Worm (Caenorhabditis elegans) whole organism, L4 larva: Measurements from ENCODE around the gene Y38E10A.8.
A peak's percentile ranks its signal among the peaks of the same experiment; 100 is the strongest.

Source experiments
- F10B5.3 ChIP-seq: sonication (generic microtip); optimal IDR thresholded peaks from 2 replicates; lab custom pipeline; 2016; ENCODE audit warnings: mild to moderate bottlenecking, missing genetic modification characterization, missing compliant biosample characterization
- F49E8.2 ChIP-seq: sonication (generic microtip); optimal IDR thresholded peaks from 2 replicates; lab custom pipeline; 2016; ENCODE audit warnings: missing compliant biosample characterization, mild to moderate bottlenecking, missing genetic modification characterization, borderline replicate concordance
- ZK337.2 ChIP-seq: fragments of 200-800 bp; sonication (Bioruptor generic); IDR thresholded peaks from 2 replicates; pipeline ENCODE4 v1.3.6; 2022; ENCODE audit warnings: missing genetic modification reagents, missing genetic modification characterization, missing compliant biosample characterization
- aha-1 ChIP-seq: fragments of 150-350 bp; peaks from one replicate; lab custom pipeline; 2014; ENCODE audit warnings: missing biosample characterization, missing genetic modification characterization
- ceh-20 ChIP-seq: fragments of 200-800 bp; sonication (Bioruptor generic); IDR thresholded peaks from 2 replicates; pipeline ENCODE4 v1.3.6; 2022; ENCODE audit warnings: missing genetic modification reagents, missing genetic modification characterization, missing compliant biosample characterization
- ceh-28 ChIP-seq: fragments of 150-350 bp; optimal IDR thresholded peaks from 2 replicates; lab custom pipeline; 2014; ENCODE audit warnings: missing biosample characterization, missing genetic modification reagents, missing genetic modification characterization
- ceh-82 ChIP-seq: sonication (generic microtip); optimal IDR thresholded peaks from 2 replicates; lab custom pipeline; 2017; ENCODE audit warnings: missing biosample characterization, missing genetic modification characterization
- ces-1 ChIP-seq: fragments of 150-350 bp; sonication (generic microtip); optimal IDR thresholded peaks from 4 replicates; lab custom pipeline; 2014; ENCODE audit warnings: missing biosample characterization, missing genetic modification reagents, missing genetic modification characterization
- cey-2 ChIP-seq: sonication (generic microtip); optimal IDR thresholded peaks from 3 replicates; lab custom pipeline; 2017; ENCODE audit warnings: missing genetic modification characterization, mild to moderate bottlenecking, missing compliant biosample characterization, antibody characterized with exemption, borderline replicate concordance; ENCODE audit not compliant: insufficient read depth
- daf-19 ChIP-seq: fragments of 200-800 bp; sonication (Bioruptor generic); conservative IDR thresholded peaks from 2 replicates; pipeline ENCODE4 v1.3.6; 2022; ENCODE audit warnings: missing genetic modification characterization, missing compliant biosample characterization
- dmd-8 ChIP-seq: fragments of 200-800 bp; sonication (Bioruptor generic); IDR thresholded peaks from 2 replicates; pipeline ENCODE4 v1.3.6; 2022; ENCODE audit warnings: missing genetic modification characterization, missing compliant biosample characterization
- dpl-1 ChIP-seq: fragments of 150-350 bp; optimal IDR thresholded peaks from 2 replicates; lab custom pipeline; 2014; ENCODE audit warnings: missing biosample characterization, missing genetic modification reagents, missing genetic modification characterization
- gei-8 ChIP-seq: fragments of 200-800 bp; sonication (Bioruptor generic); optimal IDR thresholded peaks from 2 replicates; lab custom pipeline; 2018; ENCODE audit warnings: mild to moderate bottlenecking, missing genetic modification characterization, missing compliant biosample characterization
- hif-1 ChIP-seq, 2 experiments: sonication (generic microtip); optimal IDR thresholded peaks; 2 replicates each; lab custom pipeline; 2016 to 2017; ENCODE audit warnings: missing compliant biosample characterization in 2 of 2, missing genetic modification characterization in 2 of 2, missing genetic modification reagents in 2 of 2, missing genotype in 2 of 2, mild to moderate bottlenecking in 1 of 2
- hlh-11 ChIP-seq: fragments of 200-800 bp; sonication (Bioruptor generic); optimal IDR thresholded peaks from 2 replicates; lab custom pipeline; 2018; ENCODE audit warnings: mild to moderate bottlenecking, missing genetic modification characterization, missing compliant biosample characterization
- hlh-30 ChIP-seq: sonication (generic microtip); optimal IDR thresholded peaks from 2 replicates; lab custom pipeline; 2017; ENCODE audit warnings: antibody characterized with exemption, mild to moderate bottlenecking, missing genetic modification characterization, missing compliant biosample characterization; ENCODE audit not compliant: insufficient read depth
- lim-7 ChIP-seq: fragments of 200-800 bp; sonication (Bioruptor generic); IDR thresholded peaks from 2 replicates; pipeline ENCODE4 v1.3.6; 2022; ENCODE audit warnings: missing genetic modification characterization, missing compliant biosample characterization
- lin-13 ChIP-seq: fragments of 150-350 bp; optimal IDR thresholded peaks from 2 replicates; lab custom pipeline; 2014; ENCODE audit warnings: missing biosample characterization, missing genetic modification reagents, missing genetic modification characterization
- lin-29 ChIP-seq: fragments of 200-800 bp; sonication (Bioruptor generic); IDR thresholded peaks from 2 replicates; pipeline ENCODE4 v1.3.6; 2022; ENCODE audit warnings: missing genetic modification reagents, missing genetic modification characterization, missing compliant biosample characterization
- lin-39 ChIP-seq: fragments of 150-350 bp; optimal IDR thresholded peaks from 2 replicates; lab custom pipeline; 2014; ENCODE audit warnings: missing biosample characterization, missing genetic modification reagents, missing genetic modification characterization
- lir-3 ChIP-seq: sonication (generic microtip); optimal IDR thresholded peaks from 2 replicates; lab custom pipeline; 2016; ENCODE audit warnings: mild to moderate bottlenecking, missing genetic modification characterization, missing compliant biosample characterization
- mdl-1 ChIP-seq, 2 experiments: fragments of 150-350 bp in 1 of 2; sonication (generic microtip) in 1 of 2; optimal IDR thresholded peaks; 2 replicates each; lab custom pipeline; 2014 to 2017; ENCODE audit warnings: missing biosample characterization in 2 of 2, missing genetic modification characterization in 2 of 2
- mxl-3 ChIP-seq: fragments of 200-800 bp; sonication (Bioruptor generic); optimal IDR thresholded peaks from 2 replicates; lab custom pipeline; 2018; ENCODE audit warnings: mild to moderate bottlenecking, missing genetic modification characterization, missing compliant biosample characterization
- nhr-10 ChIP-seq: fragments of 150-350 bp; optimal IDR thresholded peaks from 2 replicates; lab custom pipeline; 2014; ENCODE audit warnings: missing biosample characterization, missing genetic modification characterization
- nhr-28 ChIP-seq: fragments of 150-350 bp; optimal IDR thresholded peaks from 2 replicates; lab custom pipeline; 2014; ENCODE audit warnings: missing biosample characterization, missing genetic modification characterization
- nhr-41 ChIP-seq: fragments of 200-800 bp; sonication (Bioruptor generic); IDR thresholded peaks from 2 replicates; pipeline ENCODE4 v1.3.6; 2022; ENCODE audit warnings: missing genetic modification reagents, missing genetic modification characterization, missing compliant biosample characterization
- nhr-48 ChIP-seq: sonication (generic microtip); optimal IDR thresholded peaks from 2 replicates; lab custom pipeline; 2016; ENCODE audit warnings: mild to moderate bottlenecking, missing genetic modification characterization, missing compliant biosample characterization
- nhr-6 ChIP-seq: fragments of 150-350 bp; optimal IDR thresholded peaks from 2 replicates; lab custom pipeline; 2014; ENCODE audit warnings: missing biosample characterization, missing genetic modification characterization
- sdz-12 ChIP-seq: fragments of 200-800 bp; sonication (Bioruptor generic); optimal IDR thresholded peaks from 2 replicates; lab custom pipeline; 2018; ENCODE audit warnings: mild to moderate bottlenecking, missing genetic modification characterization, missing compliant biosample characterization
- snpc-4 ChIP-seq: fragments of 150-350 bp; optimal IDR thresholded peaks from 2 replicates; lab custom pipeline; 2014; ENCODE audit warnings: missing biosample characterization, missing genetic modification characterization
- spr-3 ChIP-seq: fragments of 200-800 bp; sonication (Bioruptor generic); optimal IDR thresholded peaks from 2 replicates; lab custom pipeline; 2018; ENCODE audit warnings: mild to moderate bottlenecking, missing genetic modification characterization, missing compliant biosample characterization
- unc-39 ChIP-seq: sonication (generic microtip); optimal IDR thresholded peaks from 2 replicates; lab custom pipeline; 2017; ENCODE audit warnings: missing biosample characterization, missing genetic modification characterization
- unc-62 ChIP-seq, 3 experiments: fragments of 150-350 bp in 1 of 3; sonication (generic microtip); optimal IDR thresholded peaks in 2 of 3; peaks in 1 of 3; 1 replicate in 1 of 3; 2 replicates in 2 of 3; lab custom pipeline; 2014 to 2017; ENCODE audit warnings: missing biosample characterization in 3 of 3, missing genetic modification characterization in 3 of 3, missing genetic modification reagents in 3 of 3, missing genotype in 1 of 3
- zag-1 ChIP-seq: fragments of 150-350 bp; optimal IDR thresholded peaks from 2 replicates; lab custom pipeline; 2014; ENCODE audit warnings: missing biosample characterization, missing genetic modification characterization
- zfp-3 ChIP-seq: fragments of 200-800 bp; sonication (Bioruptor generic); conservative IDR thresholded peaks from 2 replicates; pipeline ENCODE4 v1.3.6; 2022; ENCODE audit warnings: missing genetic modification reagents, missing genetic modification characterization, missing compliant biosample characterization
- zip-11 ChIP-seq: fragments of 200-800 bp; sonication (Bioruptor generic); IDR thresholded peaks from 2 replicates; pipeline ENCODE4 v1.3.6; 2022; ENCODE audit warnings: missing genetic modification characterization, missing compliant biosample characterization
- ztf-11 ChIP-seq: fragments of 150-350 bp; optimal IDR thresholded peaks from 2 replicates; lab custom pipeline; 2014; ENCODE audit warnings: missing biosample characterization, missing genetic modification characterization
- ztf-7 ChIP-seq: fragments of 150-350 bp; optimal IDR thresholded peaks from 2 replicates; lab custom pipeline; 2014; ENCODE audit warnings: missing biosample characterization, missing genetic modification characterization

Gene Y38E10A.8

DNA sequence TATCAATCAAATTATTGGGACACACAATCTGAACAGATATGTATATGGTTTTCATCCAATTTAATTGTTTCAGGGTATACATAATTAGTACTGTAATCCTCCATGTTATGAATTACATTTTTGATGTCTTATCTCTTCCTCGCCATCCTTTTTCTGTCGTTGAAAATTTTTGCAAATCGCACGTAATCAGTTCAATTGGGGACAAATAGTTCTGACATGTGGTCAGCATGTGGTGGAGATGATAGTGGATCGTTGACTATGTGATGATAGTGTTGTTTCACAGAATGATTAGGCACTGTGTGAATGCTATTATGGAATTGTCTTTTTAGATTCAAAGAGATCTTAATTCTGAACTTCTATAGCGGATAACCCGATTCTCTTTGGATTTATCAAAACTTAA, 8.4 kb downstream of the Y38E10A.8 start (continued):
- TF ChIP-seq zag-1 (tag; lab: Kevin White, UChicago): no peak
- TF ChIP-seq lin-29: no peak
- no peak for TF ChIP-seq nhr-10 (tag; lab: Kevin White, UChicago)
- TF ChIP-seq nhr-28 (tag; lab: Kevin White, UChicago): peak; percentile 60
- peak; percentile 16 for TF ChIP-seq hlh-11 (tag; lab: Kevin White, UChicago)
- peak; percentile 28 for TF ChIP-seq hlh-30 (tag; lab: Kevin White, UChicago)
- no peak for TF ChIP-seq lim-7
- TF ChIP-seq cey-2 (tag; lab: Kevin White, UChicago): no peak
- TF ChIP-seq ztf-11: no peak
- no peak for TF ChIP-seq lin-39 (tag; lab: Kevin White, UChicago)
- no peak for TF ChIP-seq nhr-41 (GFP tag; lab: Robert Waterston, UW)
- TF ChIP-seq lin-13: no peak
- TF ChIP-seq mxl-3 (GFP tag; lab: Kevin White, UChicago): peak; percentile 85
- peak in 1 of 2 experiments; percentile 93 for TF ChIP-seq unc-62 (GFP tag; optimal IDR thresholded peaks at IDR 0.05 in 1 of 2; lab: Kevin White, UChicago)
- no peak for TF ChIP-seq unc-62 (tag; optimal IDR thresholded peaks at IDR 0.05; lab: Kevin White, UChicago)
- TF ChIP-seq hif-1 (tag; optimal IDR thresholded peaks at IDR 0.05; lab: Kevin White, UChicago): peak; percentile 93 to 96
- no peak for TF ChIP-seq zfp-3 (GFP tag; lab: Robert Waterston, UW)
- peak; percentile 99 for TF ChIP-seq aha-1
- TF ChIP-seq nhr-6 (tag; lab: Kevin White, UChicago): no peak
- TF ChIP-seq nhr-48 (tag; lab: Kevin White, UChicago): peak; percentile 97
- TF ChIP-seq zip-11 (GFP tag; lab: Robert Waterston, UW): no peak
- TF ChIP-seq mdl-1 (tag; optimal IDR thresholded peaks at IDR 0.05; lab: Kevin White, UChicago): peak in 1 of 2 experiments; percentile 5
- no peak for TF ChIP-seq snpc-4 (tag; lab: Kevin White, UChicago)
- no peak for TF ChIP-seq sdz-12
- no peak for TF ChIP-seq F10B5.3 (tag; lab: Kevin White, UChicago)
- no peak for TF ChIP-seq ztf-7 (tag; lab: Kevin White, UChicago)
- TF ChIP-seq dpl-1: no peak
- TF ChIP-seq, all 104 proteins: peak for 10

DNA sequence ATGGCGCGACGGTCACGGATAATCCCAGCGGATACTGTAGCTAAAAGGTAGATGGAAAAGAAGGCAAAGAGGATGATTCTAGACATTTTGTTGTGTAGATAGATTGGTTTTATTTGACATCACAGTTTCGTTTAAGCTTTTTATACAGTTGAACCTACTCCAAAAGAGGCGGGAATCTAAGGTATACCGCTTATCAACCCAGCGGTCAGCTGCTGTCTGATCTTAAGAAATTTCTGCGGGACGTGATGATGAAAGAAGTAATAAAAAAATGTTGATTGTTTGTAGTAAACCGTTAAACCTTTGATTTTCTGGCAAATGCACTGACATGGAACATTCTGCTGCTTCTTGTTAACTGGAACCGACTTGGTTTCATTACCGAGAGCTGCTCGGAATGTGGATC, 9.1 kb downstream of the Y38E10A.8 start, which contains the start of gene nspe-6:
Gene nspe-6 (minus strand): TSS at position 101 of the 400 bp plus-strand sequence.
- no peak for TF ChIP-seq gei-8 (GFP tag; lab: Kevin White, UChicago)
- peak; percentile 10 for TF ChIP-seq aha-1
- TF ChIP-seq, all 104 proteins: peak for 1

DNA sequence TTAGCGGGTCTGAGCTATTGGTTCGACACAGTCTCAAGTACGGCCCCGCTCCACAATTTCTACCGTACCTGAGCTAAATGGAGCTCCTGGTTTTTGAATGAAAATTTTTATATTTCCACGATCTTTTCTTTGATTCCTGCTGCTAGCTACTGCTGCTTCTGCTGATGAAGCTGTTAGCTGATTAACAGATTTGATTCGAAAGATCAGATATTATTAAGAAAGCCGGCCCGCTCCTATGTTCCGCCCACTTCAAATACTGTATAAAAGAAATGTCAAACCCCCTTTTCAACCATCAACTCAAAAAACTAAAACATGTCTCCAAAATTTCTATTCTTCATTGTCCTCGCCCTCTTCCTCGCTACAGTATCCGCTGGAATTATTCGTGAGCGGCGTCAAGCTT, 10.6 kb downstream of the Y38E10A.8 start, which contains the start of gene nspe-3:
Gene nspe-3 (plus strand): TSS at position 301 of the 400 bp plus-strand sequence.
- no peak for TF ChIP-seq ZK337.2
- no peak for TF ChIP-seq mxl-3 (GFP tag; lab: Kevin White, UChicago)
- TF ChIP-seq zip-11 (GFP tag; lab: Robert Waterston, UW): no peak
- TF ChIP-seq ces-1: no peak
- no peak for TF ChIP-seq nhr-10 (tag; lab: Kevin White, UChicago)
- TF ChIP-seq F10B5.3 (tag; lab: Kevin White, UChicago): no peak
- no peak for TF ChIP-seq cey-2 (tag; lab: Kevin White, UChicago)
- no peak for TF ChIP-seq F49E8.2 (tag; lab: Kevin White, UChicago)
- TF ChIP-seq spr-3 (GFP tag; lab: Kevin White, UChicago): no peak
- no peak for TF ChIP-seq ceh-20 (GFP tag; lab: Robert Waterston, UW)
- no peak for TF ChIP-seq unc-39 (tag; lab: Kevin White, UChicago)
- TF ChIP-seq daf-19 (GFP tag; lab: Robert Waterston, UW): no peak
- TF ChIP-seq lir-3: no peak
- TF ChIP-seq ceh-28 (tag; lab: Kevin White, UChicago): no peak
- no peak for TF ChIP-seq ceh-82 (tag; lab: Kevin White, UChicago)
- TF ChIP-seq dmd-8 (GFP tag; lab: Robert Waterston, UW): no peak
